Worm (Caenorhabditis elegans): ENCODE results near the gene R11F4.1.

DNA sequence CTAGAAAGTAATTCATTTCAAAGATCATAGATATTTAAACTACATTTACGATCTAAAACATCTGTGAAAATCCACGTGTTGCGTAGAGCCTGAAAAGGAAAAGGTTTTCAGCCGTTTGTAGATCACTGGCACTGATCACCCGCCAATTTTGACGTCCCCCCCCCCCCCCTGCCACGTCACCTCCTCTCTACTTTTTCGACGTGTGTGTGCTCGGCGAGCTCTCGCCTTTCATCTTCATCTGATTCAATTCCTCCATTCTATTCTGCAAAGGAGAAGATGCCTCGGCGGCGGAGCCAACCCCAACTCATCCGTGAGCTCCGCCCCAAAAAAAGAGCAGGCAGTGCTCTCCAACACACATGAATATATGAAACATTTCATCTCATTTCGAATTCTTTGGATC is 10.6 kb upstream of the R11F4.1 start:
- no peak for TF ChIP-seq flt-1 (GFP tag; IDR thresholded peaks at IDR 0.05)
- TF ChIP-seq ztf-29 (GFP tag; IDR thresholded peaks at IDR 0.05) = no peak
- no peak for TF ChIP-seq T22C8.4 (GFP tag; IDR thresholded peaks at IDR 0.05)
- TF ChIP-seq klf-2 (GFP tag; conservative IDR thresholded peaks at IDR 0.05) = no peak
- no peak for TF ChIP-seq med-1 (GFP tag; optimal IDR thresholded peaks at IDR 0.05; ENCODE audit: insufficient read depth)
- no peak for TF ChIP-seq cog-1 (tag; optimal IDR thresholded peaks at IDR 0.05)
- TF ChIP-seq tab-1 (GFP tag; IDR thresholded peaks at IDR 0.05) = no peak
- no peak for TF ChIP-seq ref-1 (GFP tag; conservative IDR thresholded peaks at IDR 0.05)
